Fruit fly (Drosophila melanogaster): ENCODE measurements around the gene CG34377.

CG34377 gene

dm6 chr3R:22368777-22369214, 44.9 kb upstream of the CG34377 start (continued):
- TF ChIP-seq row (GFP tag; IDR thresholded peaks at IDR 0.05) (peak; percentile 95), CG2116 (GFP tag; optimal IDR thresholded peaks at IDR 0.05) (peak; percentile 14), sens-2 (GFP tag; IDR thresholded peaks at IDR 0.05) (peak; percentile 42; the same call in 1 of the 2 replicates), Dref (GFP tag; IDR thresholded peaks at IDR 0.05) (no peak), GATAe (GFP tag; conservative IDR thresholded peaks at IDR 0.05) (peak; percentile 13; the same call in 1 of the 2 replicates), CG4617 (GFP tag; optimal IDR thresholded peaks at IDR 0.05; ENCODE audit: borderline replicate concordance) (peak; percentile 8), B-H2 (GFP tag; optimal IDR thresholded peaks at IDR 0.05) (peak; percentile 36), repo (GFP tag; optimal IDR thresholded peaks at IDR 0.05) (no peak), Myb (GFP tag; optimal IDR thresholded peaks at IDR 0.05) (no peak), chif (GFP tag; optimal IDR thresholded peaks at IDR 0.05) (peak in 1 of 2 experiments; percentile 13), Ada2b (GFP tag; IDR thresholded peaks at IDR 0.05) (peak; percentile 84), CG6654 (GFP tag; optimal IDR thresholded peaks at IDR 0.05) (no peak), E2f2 (GFP tag; IDR thresholded peaks at IDR 0.05) (peak; percentile 54), Sox102F (GFP tag; optimal IDR thresholded peaks at IDR 0.05) (peak; percentile 61), sens (GFP tag) (peak; percentile 95), Fer2 (tag; optimal IDR thresholded peaks at IDR 0.05) (peak; percentile 45), CG6765 (GFP tag; optimal IDR thresholded peaks at IDR 0.05) (no peak), tio (GFP tag; optimal IDR thresholded peaks at IDR 0.05) (peak; percentile 57), gsb (GFP tag; IDR thresholded peaks at IDR 0.05) (peak; percentile 34; the same call in 1 of the 2 replicates), CG2712 (tag; optimal IDR thresholded peaks at IDR 0.05) (peak; percentile 64), CG11504 (tag; optimal IDR thresholded peaks at IDR 0.05) (peak; percentile 68), Stat92E (GFP tag; optimal IDR thresholded peaks at IDR 0.05) (no peak), HLHmδ (GFP tag; optimal IDR thresholded peaks at IDR 0.05) (no peak), CG1792 (GFP tag; optimal IDR thresholded peaks at IDR 0.05) (no peak), NK7.1 (GFP tag; optimal IDR thresholded peaks at IDR 0.05) (peak; percentile 57), Dbx (GFP tag; IDR thresholded peaks at IDR 0.05) (peak; percentile 82), CG7556 (GFP tag; optimal IDR thresholded peaks at IDR 0.05) (peak; percentile 80), CG1024 (GFP tag; IDR thresholded peaks at IDR 0.05) (peak; percentile 49), CG2202 (tag; optimal IDR thresholded peaks at IDR 0.05) (no peak), CG10979 (tag; optimal IDR thresholded peaks at IDR 0.05) (peak; percentile 34), Sin3A (optimal IDR thresholded peaks at IDR 0.05) (no peak), toy (GFP tag; IDR thresholded peaks at IDR 0.05) (0 out of 2 replicates have a peak, but pooled peaks have one; percentile 51), cas (GFP tag; IDR thresholded peaks at IDR 0.05) (0 out of 2 replicates have a peak, but pooled peaks have one; percentile 40), CG10654 (GFP tag; optimal IDR thresholded peaks at IDR 0.05) (peak; percentile 42), HLH4C (GFP tag; IDR thresholded peaks at IDR 0.05; ENCODE audit: partially characterized antibody) (no peak), CG3847 (GFP tag; IDR thresholded peaks at IDR 0.05) (peak; percentile 79), ham (GFP tag; IDR thresholded peaks at IDR 0.05) (peak; percentile 37; the same call in 1 of the 2 replicates), CG13424 (tag; optimal IDR thresholded peaks at IDR 0.05) (peak; percentile 65), mam (GFP tag; optimal IDR thresholded peaks at IDR 0.05) (peak; percentile 71), CG12104 (GFP tag; optimal IDR thresholded peaks at IDR 0.05) (peak; percentile 40), lmd (GFP tag; IDR thresholded peaks at IDR 0.05) (peak; percentile 78), HHEX (GFP tag; optimal IDR thresholded peaks at IDR 0.05) (peak; percentile 49), chn (GFP tag; optimal IDR thresholded peaks at IDR 0.05) (peak; percentile 32), nerfin-1 (tag; optimal IDR thresholded peaks at IDR 0.05) (no peak), CG7928 (GFP tag; optimal IDR thresholded peaks at IDR 0.05) (no peak), CG6791 (GFP tag; IDR thresholded peaks at IDR 0.05; ENCODE audit: partially characterized antibody) (0 out of 3 replicates have a peak, but pooled peaks have one; percentile 4), CG10366 (GFP tag; IDR thresholded peaks at IDR 0.05) (peak; percentile 76), Drgx (GFP tag; IDR thresholded peaks at IDR 0.05) (peak; percentile 62), H15 (GFP tag; IDR thresholded peaks at IDR 0.05) (peak; percentile 29; the same call in 1 of the 3 replicates), sim (GFP tag; IDR thresholded peaks at IDR 0.05) (no peak), PHDP (tag; optimal IDR thresholded peaks at IDR 0.05) (peak; percentile 59)
